Fruit fly (Drosophila melanogaster): ENCODE measurements around the gene Ilk.

- TF ChIP-seq CG10348 (GFP tag; IDR thresholded peaks at IDR 0.05), result no peak
- TF ChIP-seq EcR (GFP tag; optimal IDR thresholded peaks at IDR 0.05), result no peak
Observed at dm6 chr3L:21205496-21205824, 11.2 kb upstream of the Ilk start.

Data from whole organism, pupa.